Fruit fly (Drosophila melanogaster): ENCODE data around the gene CG33124.

dm6 chr2L:2222377-2222776, 13.5 kb upstream of the CG33124 start:
- TF ChIP-seq Sin3A (optimal IDR thresholded peaks at IDR 0.05) (no peak), psq (optimal IDR thresholded peaks at IDR 0.05) (no peak), Myc (optimal IDR thresholded peaks at IDR 0.05) (no peak)
